Worm (Caenorhabditis elegans) whole organism, L1 larva: Measurements from ENCODE around the gene ZC239.15.
"Not testable (repeated sequence)": the region's sequence is repeated elsewhere in the genome, so short reads cannot be mapped to it uniquely, and the experiment has no call there.

Experiments
- F16B12.6 ChIP-seq: fragments of 150-350 bp; optimal IDR thresholded peaks from 2 replicates; lab custom pipeline; 2014; ENCODE audit warnings: missing biosample characterization, missing genetic modification characterization
- Y116A8C.19 ChIP-seq: sonication (generic microtip); optimal IDR thresholded peaks from 2 replicates; lab custom pipeline; 2016; ENCODE audit warnings: missing compliant biosample characterization, missing genetic modification characterization, borderline replicate concordance
- alr-1 ChIP-seq: fragments of 200-800 bp; sonication (Bioruptor generic); optimal IDR thresholded peaks from 2 replicates; lab custom pipeline; 2018; ENCODE audit warnings: borderline replicate concordance, mild to moderate bottlenecking, missing genetic modification characterization, missing compliant biosample characterization
- blmp-1 ChIP-seq: fragments of 150-350 bp; optimal IDR thresholded peaks from 2 replicates; lab custom pipeline; 2014; ENCODE audit warnings: missing biosample characterization, missing genetic modification characterization
- ceh-63 ChIP-seq: fragments of 200-800 bp; sonication (Bioruptor generic); optimal IDR thresholded peaks from 2 replicates; lab custom pipeline; 2018; ENCODE audit warnings: mild to moderate bottlenecking, missing genetic modification characterization, missing compliant biosample characterization
- ceh-8 ChIP-seq: fragments of 200-800 bp; sonication (Bioruptor generic); optimal IDR thresholded peaks from 2 replicates; lab custom pipeline; 2018; ENCODE audit warnings: mild to moderate bottlenecking, missing genetic modification characterization, moderate library complexity, missing compliant biosample characterization
- ceh-88 ChIP-seq: fragments of 200-800 bp; sonication (Bioruptor generic); IDR thresholded peaks from 2 replicates; pipeline ENCODE4 v1.3.6; 2022; ENCODE audit warnings: missing genetic modification characterization, missing compliant biosample characterization
- ceh-90 ChIP-seq: sonication (generic microtip); optimal IDR thresholded peaks from 2 replicates; lab custom pipeline; 2016; ENCODE audit warnings: missing genetic modification characterization, missing compliant biosample characterization
- dpl-1 ChIP-seq, 3 experiments: fragments of 150-350 bp in 2 of 3; sonication (generic microtip) in 1 of 3; optimal IDR thresholded peaks; 2 replicates each; lab custom pipeline; 2014 to 2017; ENCODE audit warnings: missing biosample characterization in 3 of 3, missing genetic modification characterization in 3 of 3, missing genetic modification reagents in 3 of 3
- fkh-4 ChIP-seq: sonication (generic microtip); optimal IDR thresholded peaks from 2 replicates; lab custom pipeline; 2016; ENCODE audit warnings: missing compliant biosample characterization, missing genetic modification characterization, borderline replicate concordance
- fos-1 ChIP-seq: fragments of 150-350 bp; optimal IDR thresholded peaks from 2 replicates; lab custom pipeline; 2014; ENCODE audit warnings: missing biosample characterization, missing genetic modification characterization
- grh-1 ChIP-seq: fragments of 200-800 bp; sonication (Bioruptor generic); IDR thresholded peaks from 2 replicates; pipeline ENCODE4 v1.3.6; 2022; ENCODE audit warnings: missing genetic modification reagents, missing genetic modification characterization, missing compliant biosample characterization
- hpl-2 ChIP-seq: fragments of 150-350 bp; optimal IDR thresholded peaks from 2 replicates; lab custom pipeline; 2014; ENCODE audit warnings: missing biosample characterization, missing genetic modification reagents, missing genetic modification characterization
- lin-35 ChIP-seq, 2 experiments: fragments of 150-350 bp; optimal IDR thresholded peaks; 2 replicates each; lab custom pipeline; 2014; ENCODE audit warnings: missing biosample characterization in 2 of 2, missing genetic modification characterization in 2 of 2, missing genetic modification reagents in 2 of 2
- lir-3 ChIP-seq: sonication (generic microtip); optimal IDR thresholded peaks from 2 replicates; lab custom pipeline; 2016; ENCODE audit warnings: mild to moderate bottlenecking, missing genetic modification characterization, moderate library complexity, missing compliant biosample characterization; ENCODE audit not compliant: poor library complexity
- mdl-1 ChIP-seq, 2 experiments: fragments of 150-350 bp; optimal IDR thresholded peaks; 2 replicates each; lab custom pipeline; 2014 to 2017; ENCODE audit warnings: missing biosample characterization in 2 of 2, missing genetic modification characterization in 2 of 2, inconsistent platforms in 1 of 2
- mef-2 ChIP-seq: fragments of 150-350 bp; optimal IDR thresholded peaks from 2 replicates; lab custom pipeline; 2014; ENCODE audit warnings: missing biosample characterization, missing genetic modification characterization
- mep-1 ChIP-seq: fragments of 150-350 bp; optimal IDR thresholded peaks from 2 replicates; lab custom pipeline; 2014; ENCODE audit warnings: missing biosample characterization, missing genetic modification characterization
- nhr-19 ChIP-seq: fragments of 200-800 bp; sonication (Bioruptor generic); conservative IDR thresholded peaks from 2 replicates; pipeline ENCODE4 v1.3.6; 2022; ENCODE audit warnings: missing genetic modification characterization, missing compliant biosample characterization
- nhr-237 ChIP-seq: fragments of 150-350 bp; optimal IDR thresholded peaks from 2 replicates; lab custom pipeline; 2014; ENCODE audit warnings: missing biosample characterization, missing genetic modification characterization
- nhr-28 ChIP-seq: fragments of 150-350 bp; optimal IDR thresholded peaks from 2 replicates; lab custom pipeline; 2014; ENCODE audit warnings: missing biosample characterization, missing genetic modification characterization
- nhr-71 ChIP-seq: sonication (generic microtip); optimal IDR thresholded peaks from 2 replicates; lab custom pipeline; 2016; ENCODE audit warnings: mild to moderate bottlenecking, missing genetic modification characterization, moderate library complexity, missing compliant biosample characterization
- nhr-77 ChIP-seq: fragments of 150-350 bp; optimal IDR thresholded peaks from 2 replicates; lab custom pipeline; 2014; ENCODE audit warnings: missing biosample characterization, missing genetic modification characterization
- nhr-85 ChIP-seq: sonication (generic microtip); peaks from one replicate; lab custom pipeline; 2016; ENCODE audit warnings: missing genetic modification characterization, inconsistent platforms, missing compliant biosample characterization
- nhr-90 ChIP-seq: sonication (generic microtip); optimal IDR thresholded peaks from 2 replicates; lab custom pipeline; 2016; ENCODE audit warnings: mild to moderate bottlenecking, missing genetic modification characterization, missing compliant biosample characterization; ENCODE audit not compliant: poor library complexity
- rnt-1 ChIP-seq: sonication (generic microtip); optimal IDR thresholded peaks from 2 replicates; lab custom pipeline; 2016; ENCODE audit warnings: mild to moderate bottlenecking, missing genetic modification characterization, moderate library complexity, missing compliant biosample characterization
- snu-23 ChIP-seq: sonication (generic microtip); optimal IDR thresholded peaks from 2 replicates; lab custom pipeline; 2016; ENCODE audit warnings: missing genetic modification characterization, missing compliant biosample characterization
- unc-30 ChIP-seq: sonication (generic microtip); optimal IDR thresholded peaks from 2 replicates; lab custom pipeline; 2017; ENCODE audit warnings: missing biosample characterization, missing genetic modification characterization
- unc-62 ChIP-seq: fragments of 150-350 bp; optimal IDR thresholded peaks from 2 replicates; lab custom pipeline; 2014; ENCODE audit warnings: missing biosample characterization, missing genetic modification reagents, missing genetic modification characterization
- unc-98 ChIP-seq: fragments of 200-800 bp; sonication (Bioruptor generic); IDR thresholded peaks from 2 replicates; pipeline ENCODE4 v1.3.6; 2022; ENCODE audit warnings: missing genetic modification characterization, missing compliant biosample characterization
- vab-15 ChIP-seq: sonication (generic microtip); optimal IDR thresholded peaks from 2 replicates; lab custom pipeline; 2017; ENCODE audit warnings: missing genotype, mild to moderate bottlenecking, missing genetic modification characterization, missing compliant biosample characterization
- zip-4 ChIP-seq: fragments of 200-800 bp; sonication (Bioruptor generic); optimal IDR thresholded peaks from 2 replicates; lab custom pipeline; 2018; ENCODE audit warnings: mild to moderate bottlenecking, missing genetic modification characterization, moderate library complexity, missing compliant biosample characterization
- ztf-11 ChIP-seq, 2 experiments: sonication (generic microtip); optimal IDR thresholded peaks; 2 replicates each; lab custom pipeline; 2016 to 2017; ENCODE audit warnings: missing genetic modification characterization in 2 of 2, missing biosample characterization in 1 of 2, missing compliant biosample characterization in 1 of 2
- ztf-4 ChIP-seq: fragments of 150-350 bp; optimal IDR thresholded peaks from 2 replicates; lab custom pipeline; 2014; ENCODE audit warnings: missing biosample characterization, missing genetic modification characterization

Gene ZC239.15

ce11 chrII:3201242-3201641 is 23.3 kb downstream of the ZC239.15 start, which contains the start of gene sri-48:
Gene sri-48 (minus strand): TSS chrII:3201342.
- not testable (repeated sequence) for TF ChIP-seq F16B12.6 (tag; lab: Kevin White, UChicago); blmp-1 (tag; lab: Kevin White, UChicago); mdl-1 (tag; optimal IDR thresholded peaks at IDR 0.05; lab: Kevin White, UChicago)

- no peak for TF ChIP-seq rnt-1 (tag; lab: Kevin White, UChicago)
- no peak for TF ChIP-seq Y116A8C.19 (tag; lab: Kevin White, UChicago)
- TF ChIP-seq mdl-1 (tag; optimal IDR thresholded peaks at IDR 0.05; lab: Kevin White, UChicago): no peak
- no peak for TF ChIP-seq ztf-4 (tag; lab: Kevin White, UChicago)
- TF ChIP-seq mep-1: no peak
- no peak for TF ChIP-seq unc-62 (GFP tag; lab: Kevin White, UChicago)
- TF ChIP-seq unc-30 (tag; lab: Kevin White, UChicago): no peak
- TF ChIP-seq ztf-11 (tag; optimal IDR thresholded peaks at IDR 0.05; lab: Kevin White, UChicago): no peak
- no peak for TF ChIP-seq lir-3 (tag; lab: Kevin White, UChicago)
Measured at ce11 chrII:3198998-3199397, 25.5 kb downstream of the ZC239.15 start, which contains the start of gene sri-51. Gene sri-51 (minus strand): TSS chrII:3199098.

- TF ChIP-seq nhr-77 (tag; lab: Kevin White, UChicago): no peak
- TF ChIP-seq fkh-4: no peak
- no peak for TF ChIP-seq snu-23
- TF ChIP-seq blmp-1 (tag; lab: Kevin White, UChicago): no peak
- no peak for TF ChIP-seq fos-1 (tag; lab: Kevin White, UChicago)
- no peak for TF ChIP-seq ceh-90 (tag; lab: Kevin White, UChicago)
- no peak for TF ChIP-seq nhr-28 (tag; lab: Kevin White, UChicago)
- TF ChIP-seq zip-4 (GFP tag; lab: Kevin White, UChicago): no peak
- no peak for TF ChIP-seq ceh-88 (GFP tag; lab: Robert Waterston, UW)
- TF ChIP-seq alr-1 (tag; lab: Kevin White, UChicago): no peak
- no peak for TF ChIP-seq mdl-1 (tag; optimal IDR thresholded peaks at IDR 0.05; lab: Kevin White, UChicago)
- no peak for TF ChIP-seq dpl-1 (GFP tag; optimal IDR thresholded peaks at IDR 0.05; lab: Kevin White, UChicago)
- TF ChIP-seq vab-15 (tag; lab: Kevin White, UChicago): no peak
- TF ChIP-seq grh-1 (GFP tag; lab: Robert Waterston, UW): no peak
- no peak for TF ChIP-seq nhr-90 (tag; lab: Kevin White, UChicago)
- TF ChIP-seq lin-35 (GFP tag; optimal IDR thresholded peaks at IDR 0.05; lab: Kevin White, UChicago): no peak
- TF ChIP-seq ceh-63 (GFP tag; lab: Kevin White, UChicago): no peak
- TF ChIP-seq mef-2 (tag; lab: Kevin White, UChicago): no peak
- no peak for TF ChIP-seq ztf-4 (tag; lab: Kevin White, UChicago)
- TF ChIP-seq ceh-8 (GFP tag; lab: Kevin White, UChicago): no peak
Measured at ce11 chrII:3196966-3197365, 27.6 kb downstream of the ZC239.15 start, which contains the start of gene gcy-15. Gene gcy-15 (minus strand): TSS chrII:3197066.

- no peak for TF ChIP-seq nhr-85 (tag; lab: Kevin White, UChicago)
- no peak for TF ChIP-seq blmp-1 (tag; lab: Kevin White, UChicago)
- TF ChIP-seq unc-62 (GFP tag; lab: Kevin White, UChicago): no peak
- TF ChIP-seq nhr-71: no peak
- no peak for TF ChIP-seq unc-98 (GFP tag; lab: Robert Waterston, UW)
- no peak for TF ChIP-seq mep-1
- TF ChIP-seq nhr-237 (tag; lab: Kevin White, UChicago): no peak
Measured at ce11 chrII:3195739-3196138, 28.8 kb downstream of the ZC239.15 start.

- not testable (repeated sequence) for TF ChIP-seq ceh-88 (GFP tag; lab: Robert Waterston, UW); nhr-19 (GFP tag; lab: Robert Waterston, UW); hpl-2 (GFP tag; lab: Kevin White, UChicago)
Measured at ce11 chrII:3191544-3191943, 33.0 kb downstream of the ZC239.15 start, which contains the start of gene Y27F2A.9. Gene Y27F2A.9 (minus strand): TSS chrII:3191644.
